Fruit fly (Drosophila melanogaster) whole organism, prepupa: ENCODE data around the gene CG9312.

ENCODE experiments used
- CG10631 ChIP-seq: fragments of 200-800 bp; sonication (Bioruptor generic); optimal IDR thresholded peaks from 2 replicates; lab custom pipeline; 2016; ENCODE audit warnings: missing biosample characterization, missing genetic modification characterization
- CG10669 ChIP-seq: fragments of 200-800 bp; sonication (Bioruptor generic); optimal IDR thresholded peaks from 3 replicates; lab custom pipeline; 2018; ENCODE audit warnings: missing biosample characterization, mild to moderate bottlenecking, missing genetic modification characterization, moderate library complexity
- CG11294 ChIP-seq: fragments of 200-800 bp; sonication (Bioruptor generic); IDR thresholded peaks from 2 replicates; pipeline ENCODE4 v1.3.6; 2022; ENCODE audit warnings: missing biosample characterization, missing genetic modification characterization
- CG11902 ChIP-seq: fragments of 200-800 bp; sonication (Bioruptor generic); optimal IDR thresholded peaks from 3 replicates; lab custom pipeline; 2016; ENCODE audit warnings: missing biosample characterization, missing genetic modification characterization
- CG15336 ChIP-seq: fragments of 200-800 bp; sonication (Bioruptor generic); IDR thresholded peaks from 2 replicates; pipeline ENCODE4 v1.3.6; 2022; ENCODE audit warnings: missing biosample characterization, missing genetic modification characterization
- CG1621 ChIP-seq: fragments of 200-800 bp; sonication (Bioruptor generic); optimal IDR thresholded peaks from 3 replicates; lab custom pipeline; 2018; ENCODE audit warnings: missing biosample characterization, mild to moderate bottlenecking, missing genetic modification characterization
- CG16779 ChIP-seq: fragments of 200-800 bp; sonication (Bioruptor generic); optimal IDR thresholded peaks from 3 replicates; lab custom pipeline; 2017; ENCODE audit warnings: missing biosample characterization, mild to moderate bottlenecking, missing genetic modification characterization
- CG3032 ChIP-seq: fragments of 200-800 bp; optimal IDR thresholded peaks from 2 replicates; lab custom pipeline; 2019; ENCODE audit warnings: missing biosample characterization, mild to moderate bottlenecking, missing genetic modification characterization, moderate library complexity
- CG31627 ChIP-seq: fragments of 200-800 bp; sonication (Bioruptor generic); optimal IDR thresholded peaks from 3 replicates; lab custom pipeline; 2016; ENCODE audit warnings: missing biosample characterization, missing genetic modification characterization
- CG32006 ChIP-seq: fragments of 200-800 bp; sonication (Bioruptor generic); optimal IDR thresholded peaks from 3 replicates; lab custom pipeline; 2017; ENCODE audit warnings: missing biosample characterization, mild to moderate bottlenecking, missing genetic modification characterization
- CG4318 ChIP-seq: fragments of 200-800 bp; sonication (Bioruptor generic); optimal IDR thresholded peaks from 3 replicates; lab custom pipeline; 2017; ENCODE audit warnings: missing biosample characterization, mild to moderate bottlenecking, missing genetic modification characterization
- CG6163 ChIP-seq: fragments of 200-800 bp; sonication (Bioruptor generic); IDR thresholded peaks from 3 replicates; pipeline ENCODE4 v1.3.6; 2022; ENCODE audit warnings: missing biosample characterization, missing genetic modification characterization
- CG6792 ChIP-seq: fragments of 200-800 bp; sonication (Bioruptor generic); optimal IDR thresholded peaks from 3 replicates; lab custom pipeline; 2016; ENCODE audit warnings: missing biosample characterization, missing genetic modification characterization
- CG6808 ChIP-seq: fragments of 200-800 bp; sonication (Bioruptor generic); optimal IDR thresholded peaks from 3 replicates; lab custom pipeline; 2017; ENCODE audit warnings: missing biosample characterization, missing genetic modification characterization, mild to moderate bottlenecking, moderate library complexity, missing genetic modification reagents
- CG6854 ChIP-seq: fragments of 200-800 bp; sonication (Bioruptor generic); optimal IDR thresholded peaks from 2 replicates; lab custom pipeline; 2017; ENCODE audit warnings: missing biosample characterization, mild to moderate bottlenecking, missing genetic modification characterization
- CG7368 ChIP-seq: fragments of 200-800 bp; sonication (Bioruptor generic); optimal IDR thresholded peaks from 3 replicates; lab custom pipeline; 2016; ENCODE audit warnings: missing biosample characterization, missing genetic modification characterization
- CG8119 ChIP-seq: fragments of 200-800 bp; sonication (Bioruptor generic); IDR thresholded peaks from 3 replicates; pipeline ENCODE4 v1.3.6; 2022; ENCODE audit warnings: missing biosample characterization, missing genetic modification characterization
- CG8319 ChIP-seq: fragments of 200-800 bp; sonication (Bioruptor generic); optimal IDR thresholded peaks from 3 replicates; lab custom pipeline; 2016; ENCODE audit warnings: missing biosample characterization, missing genetic modification characterization
- CG8632 ChIP-seq: fragments of 200-800 bp; sonication (Bioruptor generic); optimal IDR thresholded peaks from 3 replicates; lab custom pipeline; 2016; ENCODE audit warnings: missing biosample characterization, missing genetic modification characterization
- CG9139 ChIP-seq: fragments of 200-800 bp; sonication (Bioruptor generic); optimal IDR thresholded peaks from 3 replicates; lab custom pipeline; 2017; ENCODE audit warnings: missing biosample characterization, mild to moderate bottlenecking, missing genetic modification characterization
- Eip75B ChIP-seq: fragments of 200-800 bp; sonication (Bioruptor generic); optimal IDR thresholded peaks from 3 replicates; lab custom pipeline; 2016; ENCODE audit warnings: missing biosample characterization, missing genetic modification characterization
- Eip78C ChIP-seq: fragments of 200-800 bp; sonication (Bioruptor generic); peaks from one replicate; lab custom pipeline; 2016; ENCODE audit warnings: missing biosample characterization, missing genetic modification characterization
- Ets21C ChIP-seq: fragments of 200-800 bp; sonication (Bioruptor generic); optimal IDR thresholded peaks from 3 replicates; lab custom pipeline; 2016; ENCODE audit warnings: missing biosample characterization, missing genetic modification characterization
- Ets96B ChIP-seq: fragments of 200-800 bp; optimal IDR thresholded peaks from 2 replicates; lab custom pipeline; 2019; ENCODE audit warnings: missing biosample characterization, mild to moderate bottlenecking, missing genetic modification characterization, moderate library complexity
- Gug ChIP-seq: fragments of 200-800 bp; sonication (Bioruptor generic); IDR thresholded peaks from 2 replicates; pipeline ENCODE4 v1.3.6; 2022; ENCODE audit warnings: missing biosample characterization, missing genetic modification characterization
- Hr38 ChIP-seq: sonication (Bioruptor generic); optimal IDR thresholded peaks from 2 replicates; lab custom pipeline; 2016; ENCODE audit warnings: missing biosample characterization, missing genetic modification characterization
- Hr39 ChIP-seq: fragments of 200-800 bp; sonication (Bioruptor generic); optimal IDR thresholded peaks from 2 replicates; lab custom pipeline; 2016; ENCODE audit warnings: missing biosample characterization, missing genetic modification characterization
- Hr4 ChIP-seq: fragments of 200-800 bp; sonication (Bioruptor generic); optimal IDR thresholded peaks from 3 replicates; lab custom pipeline; 2016; ENCODE audit warnings: missing biosample characterization, missing genetic modification characterization
- Met ChIP-seq: fragments of 200-800 bp; sonication (Bioruptor generic); optimal IDR thresholded peaks from 3 replicates; lab custom pipeline; 2016; ENCODE audit warnings: missing biosample characterization, missing genetic modification characterization
- OdsH ChIP-seq: fragments of 200-800 bp; sonication (Bioruptor generic); optimal IDR thresholded peaks from 3 replicates; lab custom pipeline; 2016; ENCODE audit warnings: missing biosample characterization, missing genetic modification characterization
- Sox102F ChIP-seq: fragments of 200-800 bp; sonication (Bioruptor generic); optimal IDR thresholded peaks from 2 replicates; lab custom pipeline; 2016; ENCODE audit warnings: missing biosample characterization, mild to moderate bottlenecking, missing genetic modification characterization
- Sox14 ChIP-seq: fragments of 200-800 bp; sonication (Bioruptor generic); optimal IDR thresholded peaks from 3 replicates; lab custom pipeline; 2016; ENCODE audit warnings: missing biosample characterization, missing genetic modification characterization
- Sox15 ChIP-seq: fragments of 200-800 bp; sonication (Bioruptor generic); optimal IDR thresholded peaks from 3 replicates; lab custom pipeline; 2016; ENCODE audit warnings: missing biosample characterization, missing genetic modification characterization
- achi ChIP-seq: fragments of 200-800 bp; sonication (Bioruptor generic); optimal IDR thresholded peaks from 3 replicates; lab custom pipeline; 2016; ENCODE audit warnings: missing biosample characterization, missing genetic modification characterization
- cyc ChIP-seq: fragments of 200-800 bp; sonication (Bioruptor generic); optimal IDR thresholded peaks from 3 replicates; lab custom pipeline; 2016; ENCODE audit warnings: missing biosample characterization, missing genetic modification characterization
- dac ChIP-seq: fragments of 200-800 bp; sonication (Bioruptor generic); optimal IDR thresholded peaks from 2 replicates; lab custom pipeline; 2017; ENCODE audit warnings: missing biosample characterization, mild to moderate bottlenecking, missing genetic modification characterization
- dsx ChIP-seq: fragments of 200-800 bp; optimal IDR thresholded peaks from 3 replicates; lab custom pipeline; 2019; ENCODE audit warnings: missing biosample characterization, mild to moderate bottlenecking, missing genetic modification characterization, moderate library complexity; ENCODE audit not compliant: poor library complexity, severe bottlenecking
- eg ChIP-seq: fragments of 200-800 bp; sonication (Bioruptor generic); IDR thresholded peaks from 3 replicates; pipeline ENCODE4 v1.3.6; 2022; ENCODE audit warnings: missing biosample characterization, missing genetic modification characterization
- fd59A ChIP-seq: fragments of 200-800 bp; sonication (Bioruptor generic); optimal IDR thresholded peaks from 2 replicates; lab custom pipeline; 2017; ENCODE audit warnings: missing biosample characterization, mild to moderate bottlenecking, missing genetic modification characterization, missing genetic modification reagents
- fd85E ChIP-seq: fragments of 200-800 bp; sonication (Bioruptor generic); optimal IDR thresholded peaks from 3 replicates; lab custom pipeline; 2016; ENCODE audit warnings: missing biosample characterization, missing genetic modification characterization
- fkh ChIP-seq: fragments of 200-800 bp; sonication (Bioruptor generic); optimal IDR thresholded peaks from 3 replicates; lab custom pipeline; 2017; ENCODE audit warnings: missing biosample characterization, mild to moderate bottlenecking, missing genetic modification characterization, moderate library complexity
- lz ChIP-seq: fragments of 200-800 bp; sonication (Bioruptor generic); optimal IDR thresholded peaks from 3 replicates; lab custom pipeline; 2016; ENCODE audit warnings: missing biosample characterization, missing genetic modification characterization
- net ChIP-seq: fragments of 200-800 bp; sonication (Bioruptor generic); optimal IDR thresholded peaks from 3 replicates; lab custom pipeline; 2016; ENCODE audit warnings: missing biosample characterization, missing genetic modification characterization
- spab ChIP-seq: fragments of 200-800 bp; sonication (Bioruptor generic); optimal IDR thresholded peaks from 2 replicates; lab custom pipeline; 2017; ENCODE audit warnings: missing biosample characterization, mild to moderate bottlenecking, missing genetic modification characterization, missing genetic modification reagents
- svp ChIP-seq: fragments of 200-800 bp; sonication (Bioruptor generic); peaks from one replicate; lab custom pipeline; 2016; ENCODE audit warnings: missing biosample characterization, missing genetic modification characterization
- vri ChIP-seq: fragments of 200-800 bp; sonication (Bioruptor generic); optimal IDR thresholded peaks from 3 replicates; lab custom pipeline; 2016; ENCODE audit warnings: missing biosample characterization, mild to moderate bottlenecking, missing genetic modification characterization

Gene CG9312

DNA sequence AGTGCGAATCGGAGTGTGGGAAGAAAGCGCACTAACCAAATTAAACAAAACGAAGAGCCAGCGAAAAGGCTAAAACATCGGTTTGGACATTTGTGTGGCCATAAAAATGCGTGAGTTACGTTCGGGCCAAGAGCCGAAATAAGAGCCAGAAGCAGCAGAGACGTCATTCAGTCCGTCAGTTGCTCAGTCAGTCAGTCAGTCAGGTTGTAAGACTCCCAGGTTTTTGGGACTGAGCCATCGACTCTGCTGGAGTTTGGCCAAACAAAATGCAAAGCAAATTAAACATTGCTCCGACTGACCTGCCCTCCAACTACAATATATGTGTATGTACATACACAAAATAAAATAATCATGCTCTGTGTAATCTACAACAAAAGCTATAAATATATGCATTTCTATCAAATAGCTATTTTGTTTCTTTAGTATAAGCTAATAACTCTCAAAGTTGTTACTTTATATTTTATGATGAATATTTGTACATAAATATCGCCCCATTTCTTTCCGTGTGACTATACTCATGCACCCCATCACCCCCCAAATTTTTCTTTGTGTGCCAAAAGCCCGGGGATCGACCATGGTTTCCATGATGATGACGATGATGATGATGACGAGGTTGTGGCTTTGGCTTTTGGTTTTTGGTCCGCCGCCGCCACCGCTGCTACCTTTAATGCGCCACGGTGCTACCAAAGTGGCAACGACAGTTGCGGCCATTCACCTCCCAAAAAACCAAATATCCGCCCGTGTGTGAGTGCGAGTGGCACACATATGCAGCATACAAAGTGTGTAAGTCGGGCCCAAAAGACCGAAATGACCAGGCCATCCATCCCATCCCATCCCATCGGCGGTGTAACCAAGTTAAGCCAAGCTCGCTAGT is 27.8 kb downstream of the CG9312 start (continued):
- TF ChIP-seq Sox102F (GFP tag; lab: Kevin White, UChicago) = peak; percentile 90
- no peak for TF ChIP-seq CG9139 (GFP tag; lab: Kevin White, UChicago)
- TF ChIP-seq vri = peak; percentile 10
- no peak for TF ChIP-seq CG6854
- TF ChIP-seq CG32006 (GFP tag; lab: Kevin White, UChicago) = peak; percentile 25
- TF ChIP-seq CG11902 (GFP tag; lab: Kevin White, UChicago) = peak; percentile 61
- no peak for TF ChIP-seq fkh (GFP tag; lab: Kevin White, UChicago)
- TF ChIP-seq dsx (GFP tag; lab: Kevin White, UChicago) = no peak
- peak; percentile 70 for TF ChIP-seq CG15336 (GFP tag; lab: Robert Waterston, UW)
- TF ChIP-seq fd59A = no peak
- TF ChIP-seq svp (GFP tag; lab: Kevin White, UChicago) = peak; percentile 98
- no peak for TF ChIP-seq CG16779
- peak; percentile 84 for TF ChIP-seq Ets21C (GFP tag; lab: Kevin White, UChicago)
- TF ChIP-seq CG4318 (GFP tag; lab: Kevin White, UChicago) = no peak
- TF ChIP-seq CG11294 (GFP tag; lab: Robert Waterston, UW) = no peak

DNA sequence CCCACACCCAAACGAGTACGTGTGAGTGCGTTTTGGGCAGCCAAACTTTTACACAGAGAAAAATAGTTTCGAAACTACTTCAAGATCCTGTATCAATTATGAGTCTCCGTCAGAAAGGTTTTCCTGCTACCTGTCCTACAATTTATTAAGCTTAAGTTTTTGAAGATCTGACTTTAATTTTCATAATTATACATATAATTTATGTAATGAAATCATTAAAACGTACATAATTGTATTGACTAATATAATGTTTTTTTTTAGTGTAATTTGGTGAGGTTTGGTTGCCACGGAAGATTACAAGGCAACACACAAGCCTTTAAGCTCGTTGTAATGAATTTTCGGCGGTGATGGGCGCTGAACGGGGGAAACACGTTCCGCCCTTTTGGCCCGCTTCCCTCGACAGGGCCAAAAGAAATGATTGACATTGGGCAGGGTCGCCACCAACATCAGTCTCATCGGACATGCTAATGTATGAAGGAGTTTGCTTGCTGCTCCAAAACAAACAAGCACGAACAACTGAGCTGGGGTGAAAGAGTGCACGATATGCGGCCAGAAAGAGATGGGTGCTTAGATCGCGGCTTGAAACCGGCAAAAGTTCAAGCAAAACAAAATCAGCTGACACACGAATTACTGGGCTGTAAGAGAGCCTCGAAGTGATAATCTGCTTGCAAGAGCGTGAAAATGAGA is 28.6 kb downstream of the CG9312 start:
- TF ChIP-seq svp (GFP tag; lab: Kevin White, UChicago) (peak; percentile 69), CG32006 (GFP tag; lab: Kevin White, UChicago) (peak; percentile 68), dac (GFP tag; lab: Kevin White, UChicago) (peak; percentile 32), Hr38 (GFP tag; lab: Kevin White, UChicago) (no peak), CG9139 (GFP tag; lab: Kevin White, UChicago) (no peak), Ets96B (no peak), vri (no peak), CG8632 (GFP tag; lab: Kevin White, UChicago) (peak; percentile 68), CG3032 (tag; lab: Kevin White, UChicago) (no peak), Met (peak; percentile 85), CG6854 (no peak), CG15336 (GFP tag; lab: Robert Waterston, UW) (peak; percentile 56), spab (GFP tag; lab: Kevin White, UChicago) (no peak), Hr39 (GFP tag; lab: Kevin White, UChicago) (peak; percentile 78), cyc (GFP tag; lab: Kevin White, UChicago) (peak; percentile 75), dsx (GFP tag; lab: Kevin White, UChicago) (no peak), Eip75B (GFP tag; lab: Kevin White, UChicago) (no peak), OdsH (GFP tag; lab: Kevin White, UChicago) (peak; percentile 80), CG10631 (GFP tag; lab: Kevin White, UChicago) (peak; percentile 56), fkh (GFP tag; lab: Kevin White, UChicago) (no peak), net (GFP tag; lab: Kevin White, UChicago) (peak; percentile 55), CG31627 (GFP tag; lab: Kevin White, UChicago) (peak; percentile 78), CG6808 (GFP tag; lab: Kevin White, UChicago) (no peak), CG7368 (GFP tag; lab: Kevin White, UChicago) (peak; percentile 52), Ets21C (GFP tag; lab: Kevin White, UChicago) (peak; percentile 72), achi (GFP tag; lab: Kevin White, UChicago) (peak; percentile 67), Sox15 (GFP tag; lab: Kevin White, UChicago) (peak; percentile 55), fd85E (GFP tag; lab: Kevin White, UChicago) (no peak), Hr4 (GFP tag; lab: Kevin White, UChicago) (peak; percentile 57), CG6792 (GFP tag; lab: Kevin White, UChicago) (peak; percentile 78), CG11902 (GFP tag; lab: Kevin White, UChicago) (peak; percentile 58), CG6163 (GFP tag; lab: Robert Waterston, UW) (peak; percentile 19; the same call in 2 of the 3 replicates), Gug (no peak), Eip78C (GFP tag; lab: Kevin White, UChicago) (peak; percentile 81), CG1621 (tag; lab: Kevin White, UChicago) (no peak), CG8319 (GFP tag; lab: Kevin White, UChicago) (peak; percentile 67), CG8119 (GFP tag; lab: Robert Waterston, UW) (peak; percentile 61; the same call in 1 of the 3 replicates), lz (GFP tag; lab: Kevin White, UChicago) (peak; percentile 77), eg (peak; percentile 73; the same call in 2 of the 3 replicates), CG10669 (no peak), Sox14 (GFP tag; lab: Kevin White, UChicago) (peak; percentile 37)
